Fruit fly (Drosophila melanogaster) whole organism, wandering third instar larva: Measurements from ENCODE around the gene CG31068.

ENCODE experiments used
- Abd-B ChIP-seq: fragments of >200 bp; optimal IDR thresholded peaks from 2 replicates; lab custom pipeline; 2017; ENCODE audit warnings: missing biosample characterization, missing genetic modification characterization
- CG32264 ChIP-seq: fragments of 200-800 bp; sonication (Bioruptor generic); optimal IDR thresholded peaks from 2 replicates; lab custom pipeline; 2016; ENCODE audit warnings: missing biosample characterization, missing genetic modification characterization
- CG9705 ChIP-seq: fragments of 200-800 bp; sonication (Bioruptor generic); optimal IDR thresholded peaks from 2 replicates; lab custom pipeline; 2018; ENCODE audit warnings: missing biosample characterization, mild to moderate bottlenecking, missing genetic modification characterization
- CrebA ChIP-seq: fragments of 200-800 bp; sonication (Bioruptor generic); optimal IDR thresholded peaks from 2 replicates; lab custom pipeline; 2016; ENCODE audit warnings: missing biosample characterization, mild to moderate bottlenecking, missing genetic modification characterization, borderline replicate concordance
- Dfd ChIP-seq: fragments of >200 bp; optimal IDR thresholded peaks from 2 replicates; lab custom pipeline; 2017; ENCODE audit warnings: missing biosample characterization, missing genetic modification characterization
- Dif ChIP-seq: fragments of 200-275, 200-300 bp; sonication (Bioruptor generic); optimal IDR thresholded peaks from 2 replicates; lab custom pipeline; 2018; ENCODE audit warnings: missing biosample characterization, missing genetic modification characterization; ENCODE audit not compliant: partially characterized antibody
- GATAd ChIP-seq: sonication (Bioruptor generic); optimal IDR thresholded peaks from 2 replicates; lab custom pipeline; 2016; ENCODE audit warnings: missing biosample characterization, missing genetic modification characterization
- HLH106 ChIP-seq: fragments of 200-800 bp; optimal IDR thresholded peaks from 3 replicates; lab custom pipeline; 2019; ENCODE audit warnings: missing biosample characterization, mild to moderate bottlenecking, missing genetic modification characterization, moderate library complexity
- Hnf4 ChIP-seq: fragments of 200-800 bp; sonication (Bioruptor generic); optimal IDR thresholded peaks from 2 replicates; lab custom pipeline; 2016; ENCODE audit warnings: missing biosample characterization, mild to moderate bottlenecking, missing genetic modification characterization
- Hr83 ChIP-seq: fragments of 200-300 bp; sonication (Bioruptor generic); optimal IDR thresholded peaks from 2 replicates; lab custom pipeline; 2016; ENCODE audit warnings: missing biosample characterization, mild to moderate bottlenecking, missing genetic modification characterization, moderate library complexity; ENCODE audit not compliant: poor library complexity, severe bottlenecking
- Jra ChIP-seq: sonication (Bioruptor generic); optimal IDR thresholded peaks from 2 replicates; lab custom pipeline; 2016; ENCODE audit warnings: missing biosample characterization, missing genetic modification characterization
- Mio ChIP-seq: sonication (Bioruptor generic); optimal IDR thresholded peaks from 2 replicates; lab custom pipeline; 2016; ENCODE audit warnings: missing biosample characterization, missing genetic modification characterization
- Myc ChIP-seq: fragments of >200 bp; optimal IDR thresholded peaks from 2 replicates; lab custom pipeline; 2017
- N ChIP-seq: fragments of >200 bp; optimal IDR thresholded peaks from 2 replicates; lab custom pipeline; 2018; ENCODE audit warnings: missing biosample characterization, missing external identifiers, missing genetic modification characterization
- OdsH ChIP-seq: fragments of 200-800 bp; sonication (Bioruptor generic); optimal IDR thresholded peaks from 2 replicates; lab custom pipeline; 2016; ENCODE audit warnings: missing biosample characterization, mild to moderate bottlenecking, missing genetic modification characterization
- Rel ChIP-seq, 2 experiments: fragments of 200-800 bp; sonication (Bioruptor generic) in 1 of 2; optimal IDR thresholded peaks; 2 replicates in 1 of 2; 3 replicates in 1 of 2; lab custom pipeline; 2016 to 2019; ENCODE audit warnings: mild to moderate bottlenecking in 2 of 2, missing biosample characterization in 2 of 2, missing genetic modification characterization in 2 of 2, moderate library complexity in 1 of 2
- Sp1 ChIP-seq: fragments of 200-800 bp; sonication (Bioruptor generic); optimal IDR thresholded peaks from 3 replicates; lab custom pipeline; 2019; ENCODE audit warnings: missing biosample characterization, mild to moderate bottlenecking, missing genetic modification characterization, moderate library complexity
- Vsx2 ChIP-seq: fragments of 200-300, 225-300 bp; sonication (Bioruptor generic); optimal IDR thresholded peaks from 2 replicates; lab custom pipeline; 2018; ENCODE audit warnings: missing biosample characterization, missing genetic modification characterization; ENCODE audit not compliant: partially characterized antibody
- br ChIP-seq: fragments of 200-800 bp; sonication (Bioruptor generic); optimal IDR thresholded peaks from 2 replicates; lab custom pipeline; 2016; ENCODE audit warnings: missing biosample characterization, missing genetic modification characterization
- brk ChIP-seq: fragments of 200-800 bp; sonication (Bioruptor generic); optimal IDR thresholded peaks from 2 replicates; lab custom pipeline; 2016; ENCODE audit warnings: missing biosample characterization, mild to moderate bottlenecking, missing genetic modification characterization
- dsf ChIP-seq: sonication (Bioruptor generic); optimal IDR thresholded peaks from 2 replicates; lab custom pipeline; 2016; ENCODE audit warnings: missing biosample characterization, missing genetic modification characterization, borderline replicate concordance
- ey ChIP-seq: fragments of 200-800 bp; sonication (Bioruptor generic); optimal IDR thresholded peaks from 2 replicates; lab custom pipeline; 2016; ENCODE audit warnings: missing biosample characterization, missing genetic modification characterization
- foxo ChIP-seq, 2 experiments: fragments of 200-800 bp; sonication (Bioruptor generic); optimal IDR thresholded peaks; 2 replicates in 1 of 2; 3 replicates in 1 of 2; lab custom pipeline; 2016 to 2017; ENCODE audit warnings: missing biosample characterization in 2 of 2, missing genetic modification characterization in 2 of 2
- fru ChIP-seq: fragments of 200-800 bp; sonication (Bioruptor generic); optimal IDR thresholded peaks from 3 replicates; lab custom pipeline; 2016; ENCODE audit warnings: missing biosample characterization, mild to moderate bottlenecking, missing genetic modification characterization
- h ChIP-seq: fragments of 200-800 bp; sonication (Bioruptor generic); optimal IDR thresholded peaks from 3 replicates; lab custom pipeline; 2016; ENCODE audit warnings: missing biosample characterization, mild to moderate bottlenecking, missing genetic modification characterization
- jim ChIP-seq: fragments of 175-275, 200-325 bp; sonication (Bioruptor generic); optimal IDR thresholded peaks from 2 replicates; lab custom pipeline; 2016; ENCODE audit warnings: missing biosample characterization, mild to moderate bottlenecking, missing genetic modification characterization
- lola ChIP-seq: fragments of >200 bp; optimal IDR thresholded peaks from 2 replicates; lab custom pipeline; 2017; ENCODE audit warnings: missing biosample characterization, missing genetic modification characterization
- pan ChIP-seq: fragments of >200 bp; optimal IDR thresholded peaks from 2 replicates; lab custom pipeline; 2017
- psq ChIP-seq: fragments of 200-800 bp; sonication (Bioruptor generic); optimal IDR thresholded peaks from 3 replicates; lab custom pipeline; 2017; ENCODE audit warnings: missing biosample characterization, mild to moderate bottlenecking, missing genetic modification characterization, moderate library complexity
- rgr ChIP-seq: fragments of 200-800 bp; sonication (Bioruptor generic); optimal IDR thresholded peaks from 3 replicates; lab custom pipeline; 2016; ENCODE audit warnings: missing biosample characterization, mild to moderate bottlenecking, missing genetic modification characterization
- sage ChIP-seq: fragments of 200-800 bp; sonication (Bioruptor generic); optimal IDR thresholded peaks from 2 replicates; lab custom pipeline; 2016; ENCODE audit warnings: missing biosample characterization, mild to moderate bottlenecking, missing genetic modification characterization
- sv ChIP-seq: fragments of 200-800 bp; sonication (Bioruptor generic); optimal IDR thresholded peaks from 3 replicates; lab custom pipeline; 2016; ENCODE audit warnings: missing biosample characterization, missing genetic modification characterization
- tai ChIP-seq: sonication (Bioruptor generic); optimal IDR thresholded peaks from 2 replicates; lab custom pipeline; 2016; ENCODE audit warnings: missing biosample characterization, missing genetic modification characterization
- usp ChIP-seq: fragments of >200 bp; optimal IDR thresholded peaks from 2 replicates; lab custom pipeline; 2017; ENCODE audit warnings: missing biosample characterization, missing genetic modification characterization
- woc ChIP-seq: sonication (Bioruptor generic); optimal IDR thresholded peaks from 2 replicates; lab custom pipeline; 2016; ENCODE audit warnings: missing biosample characterization, mild to moderate bottlenecking, missing genetic modification characterization

Gene CG31068

DNA sequence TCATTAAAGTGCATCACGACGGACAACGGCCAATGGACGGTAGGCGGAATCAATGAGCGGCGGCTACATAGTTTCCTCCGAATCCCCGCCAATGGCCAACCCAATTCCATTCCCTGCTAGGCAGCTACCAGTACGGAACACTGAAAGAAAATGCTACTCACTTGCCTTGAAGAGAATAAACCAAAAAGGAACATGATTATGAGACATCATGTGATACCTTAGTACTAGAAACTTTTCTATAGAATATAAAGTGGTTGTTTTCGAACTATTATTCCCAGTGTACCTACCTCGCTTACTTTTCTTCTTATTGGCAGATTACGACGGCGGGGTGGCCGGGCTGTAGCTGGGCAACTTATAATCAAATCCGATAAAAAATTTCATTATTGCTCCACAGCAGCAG, 8.8 kb upstream of the CG31068 start:
- TF ChIP-seq psq, result no peak
- TF ChIP-seq fru (GFP tag; lab: Kevin White, UChicago), result peak; percentile 55
- no peak for TF ChIP-seq Mio (GFP tag; lab: Kevin White, UChicago)
- no peak for TF ChIP-seq CrebA (GFP tag; lab: Kevin White, UChicago)
- no peak for TF ChIP-seq Hr83 (GFP tag; lab: Kevin White, UChicago)
- TF ChIP-seq N, result no peak
- peak; percentile 65 for TF ChIP-seq woc (GFP tag; lab: Kevin White, UChicago)
- TF ChIP-seq OdsH (GFP tag; lab: Kevin White, UChicago), result peak; percentile 29
- no peak for TF ChIP-seq pan
- TF ChIP-seq dsf (GFP tag; lab: Kevin White, UChicago), result no peak
- TF ChIP-seq Sp1, result peak; percentile 42
- TF ChIP-seq usp, result no peak
- TF ChIP-seq sv (GFP tag; lab: Kevin White, UChicago), result no peak
- no peak for TF ChIP-seq Rel (GFP tag; optimal IDR thresholded peaks at IDR 0.05; lab: Kevin White, UChicago)
- TF ChIP-seq Rel (tag; optimal IDR thresholded peaks at IDR 0.05; lab: Kevin White, UChicago), result no peak
- no peak for TF ChIP-seq Jra (GFP tag; lab: Kevin White, UChicago)
- TF ChIP-seq h (GFP tag; lab: Kevin White, UChicago), result peak; percentile 55
- no peak for TF ChIP-seq GATAd (GFP tag; lab: Kevin White, UChicago)
- no peak for TF ChIP-seq sage (GFP tag; lab: Kevin White, UChicago)
- TF ChIP-seq ey (GFP tag; lab: Kevin White, UChicago), result peak; percentile 33
- TF ChIP-seq Dfd (GFP tag; lab: Kevin White, UChicago), result no peak
- peak; percentile 48 for TF ChIP-seq HLH106 (tag; lab: Kevin White, UChicago)
- TF ChIP-seq Dif (GFP tag; lab: Kevin White, UChicago), result no peak
- TF ChIP-seq foxo (GFP tag; optimal IDR thresholded peaks at IDR 0.05; lab: Kevin White, UChicago), result peak in 1 of 2 experiments; percentile 55
- no peak for TF ChIP-seq tai
- TF ChIP-seq br, result peak; percentile 44
- no peak for TF ChIP-seq Abd-B (GFP tag; lab: Kevin White, UChicago)
- TF ChIP-seq rgr (GFP tag; lab: Kevin White, UChicago), result peak; percentile 29
- TF ChIP-seq jim (GFP tag; lab: Kevin White, UChicago), result no peak
- no peak for TF ChIP-seq Myc

dm6 chr3R:27225490-27225889, 8.0 kb upstream of the CG31068 start:
- TF ChIP-seq N, result no peak
- TF ChIP-seq CG9705, result no peak
- TF ChIP-seq Dfd (GFP tag; lab: Kevin White, UChicago), result no peak
- no peak for TF ChIP-seq Sp1
- no peak for TF ChIP-seq Myc
- no peak for TF ChIP-seq tai
- TF ChIP-seq h (GFP tag; lab: Kevin White, UChicago), result no peak
- TF ChIP-seq ey (GFP tag; lab: Kevin White, UChicago), result no peak
- no peak for TF ChIP-seq usp
- no peak for TF ChIP-seq Rel (GFP tag; optimal IDR thresholded peaks at IDR 0.05; lab: Kevin White, UChicago)
- no peak for TF ChIP-seq Rel (tag; optimal IDR thresholded peaks at IDR 0.05; lab: Kevin White, UChicago)
- TF ChIP-seq CG32264, result no peak
- no peak for TF ChIP-seq br
- no peak for TF ChIP-seq Hnf4

DNA sequence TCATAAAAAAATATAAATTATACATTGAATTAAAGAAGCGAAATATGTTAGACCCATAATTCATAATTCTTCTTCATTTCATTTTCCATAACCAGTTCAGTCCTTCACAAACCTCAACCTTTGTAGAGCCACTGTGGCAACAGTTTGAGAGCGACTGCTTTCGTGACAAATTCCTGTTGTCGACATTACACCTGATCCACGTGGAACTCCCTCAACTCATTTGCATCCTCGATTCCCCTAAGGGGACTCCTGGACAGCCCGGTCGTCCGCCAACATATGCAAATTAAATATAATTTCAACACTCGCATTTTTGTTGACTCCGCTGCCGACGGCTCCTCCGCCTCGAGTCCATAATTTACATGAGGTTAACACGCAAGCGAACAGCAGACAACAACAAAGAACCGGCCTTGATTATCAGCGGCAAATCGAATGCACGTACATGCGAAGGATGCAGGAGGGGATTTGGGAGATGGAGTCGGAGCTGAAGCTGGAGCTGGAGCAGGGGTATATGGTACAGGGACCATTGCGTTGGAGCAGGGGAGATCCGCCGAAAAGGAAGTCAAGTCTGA, 7.3 kb upstream of the CG31068 start:
- TF ChIP-seq Rel (GFP tag; optimal IDR thresholded peaks at IDR 0.05; lab: Kevin White, UChicago), result no peak
- peak; percentile 68 for TF ChIP-seq Rel (tag; optimal IDR thresholded peaks at IDR 0.05; lab: Kevin White, UChicago)
- TF ChIP-seq Dfd (GFP tag; lab: Kevin White, UChicago), result no peak
- TF ChIP-seq, all 38 proteins: peak for 1

DNA sequence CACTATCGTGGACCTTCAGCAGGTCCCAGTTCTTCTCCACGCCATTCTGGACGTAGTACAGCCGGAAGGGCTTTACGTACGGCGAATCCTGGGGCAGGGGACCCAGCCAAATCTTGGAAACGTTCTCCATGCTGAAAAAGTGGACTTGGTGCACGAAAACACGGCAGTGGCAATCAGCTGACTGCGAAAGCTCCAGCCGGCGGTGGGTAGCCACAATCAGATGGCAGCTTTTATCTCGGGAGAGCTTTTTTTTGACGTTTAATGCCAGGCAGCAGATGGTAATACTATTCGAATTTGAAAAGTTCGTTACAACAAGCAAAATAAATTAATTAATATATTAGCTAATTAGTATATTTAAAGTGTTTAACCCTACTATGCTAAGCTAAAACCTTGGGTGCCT, 5.2 kb upstream of the CG31068 start, which contains the start of gene CG42813:
TSS of gene CG42813 (minus strand) at position 220 of the 400 bp plus-strand sequence.
- no peak for TF ChIP-seq sv (GFP tag; lab: Kevin White, UChicago)
- no peak for TF ChIP-seq HLH106 (tag; lab: Kevin White, UChicago)
- TF ChIP-seq usp, result no peak
- no peak for TF ChIP-seq Hnf4
- TF ChIP-seq Vsx2 (GFP tag; lab: Kevin White, UChicago), result no peak
- TF ChIP-seq Sp1, result no peak
- no peak for TF ChIP-seq rgr (GFP tag; lab: Kevin White, UChicago)
- no peak for TF ChIP-seq lola (GFP tag; lab: Kevin White, UChicago)
- TF ChIP-seq Myc, result no peak
- no peak for TF ChIP-seq brk (GFP tag; lab: Kevin White, UChicago)
- TF ChIP-seq Hr83 (GFP tag; lab: Kevin White, UChicago), result no peak
- TF ChIP-seq Dfd (GFP tag; lab: Kevin White, UChicago), result no peak
- TF ChIP-seq OdsH (GFP tag; lab: Kevin White, UChicago), result no peak
- no peak for TF ChIP-seq tai
- no peak for TF ChIP-seq Rel (GFP tag; optimal IDR thresholded peaks at IDR 0.05; lab: Kevin White, UChicago)
- no peak for TF ChIP-seq Rel (tag; optimal IDR thresholded peaks at IDR 0.05; lab: Kevin White, UChicago)
- TF ChIP-seq CrebA (GFP tag; lab: Kevin White, UChicago), result no peak
- TF ChIP-seq h (GFP tag; lab: Kevin White, UChicago), result no peak
